Worm (Caenorhabditis elegans) whole organism, L2 larva: ENCODE measurements around the gene W03F9.11.
A peak's percentile ranks its signal among the peaks of the same experiment; 100 is the strongest.

Source experiments
- F13H6.1 ChIP-seq: sonication (generic microtip); optimal IDR thresholded peaks from 2 replicates; lab custom pipeline; 2016; ENCODE audit warnings: missing genetic modification characterization, missing compliant biosample characterization
- R02D3.7 ChIP-seq: fragments of 150-350 bp; optimal IDR thresholded peaks from 2 replicates; lab custom pipeline; 2014; ENCODE audit warnings: missing biosample characterization, missing genetic modification characterization
- Y55F3AM.14 ChIP-seq: fragments of 200-800 bp; sonication (Bioruptor generic); optimal IDR thresholded peaks from 2 replicates; lab custom pipeline; 2018; ENCODE audit warnings: mild to moderate bottlenecking, missing genetic modification characterization, missing compliant biosample characterization
- ZK546.5 ChIP-seq: sonication (generic microtip); optimal IDR thresholded peaks from 2 replicates; lab custom pipeline; 2017; ENCODE audit warnings: missing biosample characterization, missing genetic modification characterization
- aly-2 ChIP-seq: fragments of 150-350 bp; optimal IDR thresholded peaks from 2 replicates; lab custom pipeline; 2014; ENCODE audit warnings: missing biosample characterization, missing genetic modification characterization
- ama-1 ChIP-seq: fragments of 150-350 bp; optimal IDR thresholded peaks from 2 replicates; lab custom pipeline; 2018; ENCODE audit warnings: inconsistent platforms
- blmp-1 ChIP-seq: sonication (generic microtip); optimal IDR thresholded peaks from 2 replicates; lab custom pipeline; 2017; ENCODE audit warnings: missing genetic modification characterization, mild to moderate bottlenecking, missing compliant biosample characterization, antibody characterized with exemption, moderate library complexity; ENCODE audit not compliant: insufficient read depth
- ceh-16 ChIP-seq: fragments of 150-350 bp; optimal IDR thresholded peaks from 2 replicates; lab custom pipeline; 2014; ENCODE audit warnings: missing biosample characterization, missing genetic modification characterization
- crh-2 ChIP-seq: sonication (generic microtip); optimal IDR thresholded peaks from 2 replicates; lab custom pipeline; 2017; ENCODE audit warnings: missing biosample characterization, missing genetic modification characterization
- dmd-4 ChIP-seq: sonication (generic microtip); optimal IDR thresholded peaks from 2 replicates; lab custom pipeline; 2017; ENCODE audit warnings: missing biosample characterization, missing genetic modification characterization
- egl-27 ChIP-seq: sonication (generic microtip); optimal IDR thresholded peaks from 3 replicates; lab custom pipeline; 2017; ENCODE audit warnings: missing biosample characterization, missing genetic modification reagents, missing genetic modification characterization
- elt-1 ChIP-seq: fragments of 150-350 bp; optimal IDR thresholded peaks from 2 replicates; lab custom pipeline; 2014; ENCODE audit warnings: missing biosample characterization, missing genetic modification characterization
- fos-1 ChIP-seq: fragments of 150-350 bp; optimal IDR thresholded peaks from 2 replicates; lab custom pipeline; 2014; ENCODE audit warnings: missing biosample characterization, missing genetic modification characterization
- gmeb-1 ChIP-seq: fragments of 150-350 bp; optimal IDR thresholded peaks from 2 replicates; lab custom pipeline; 2014; ENCODE audit warnings: missing biosample characterization, missing genetic modification characterization
- lin-11 ChIP-seq: fragments of 150-350 bp; sonication (generic microtip); optimal IDR thresholded peaks from 2 replicates; lab custom pipeline; 2014; ENCODE audit warnings: missing biosample characterization, missing genetic modification characterization, inconsistent platforms, mixed read lengths
- lsy-2 ChIP-seq, 2 experiments: fragments of 150-350 bp in 1 of 2; sonication (generic microtip) in 1 of 2; optimal IDR thresholded peaks; 2 replicates each; lab custom pipeline; 2014 to 2017; ENCODE audit warnings: missing biosample characterization in 2 of 2, missing genetic modification characterization in 2 of 2
- mdl-1 ChIP-seq, 2 experiments: fragments of 150-350 bp in 1 of 2; sonication (generic microtip) in 1 of 2; optimal IDR thresholded peaks; 2 replicates each; lab custom pipeline; 2017; ENCODE audit warnings: missing biosample characterization in 2 of 2, missing genetic modification characterization in 2 of 2
- nhr-11 ChIP-seq: fragments of 150-350 bp; optimal IDR thresholded peaks from 2 replicates; lab custom pipeline; 2014; ENCODE audit warnings: missing biosample characterization, missing genetic modification characterization
- nhr-12 ChIP-seq: fragments of 150-350 bp; optimal IDR thresholded peaks from 2 replicates; lab custom pipeline; 2014; ENCODE audit warnings: missing biosample characterization, missing genetic modification characterization
- nhr-129 ChIP-seq: fragments of 150-350 bp; optimal IDR thresholded peaks from 2 replicates; lab custom pipeline; 2014; ENCODE audit warnings: missing biosample characterization, missing genetic modification characterization
- nhr-21 ChIP-seq: fragments of 150-350 bp; optimal IDR thresholded peaks from 2 replicates; lab custom pipeline; 2014; ENCODE audit warnings: missing biosample characterization, missing genetic modification characterization
- nhr-237 ChIP-seq: fragments of 150-350 bp; optimal IDR thresholded peaks from 2 replicates; lab custom pipeline; 2014; ENCODE audit warnings: missing biosample characterization, missing genetic modification characterization
- nhr-25 ChIP-seq: fragments of 150-350 bp; sonication (generic microtip); optimal IDR thresholded peaks from 3 replicates; lab custom pipeline; 2014; ENCODE audit warnings: missing biosample characterization, missing genetic modification characterization
- nhr-6 ChIP-seq: fragments of 150-350 bp; optimal IDR thresholded peaks from 2 replicates; lab custom pipeline; 2014; ENCODE audit warnings: missing biosample characterization, missing genetic modification characterization
- nhr-77 ChIP-seq: fragments of 150-350 bp; optimal IDR thresholded peaks from 2 replicates; lab custom pipeline; 2014; ENCODE audit warnings: missing biosample characterization, missing genetic modification characterization
- peb-1 ChIP-seq: fragments of 150-350 bp; optimal IDR thresholded peaks from 2 replicates; lab custom pipeline; 2014; ENCODE audit warnings: missing biosample characterization, missing genetic modification characterization
- skn-1 ChIP-seq: sonication (generic microtip); optimal IDR thresholded peaks from 2 replicates; lab custom pipeline; 2017; ENCODE audit warnings: missing biosample characterization, missing genetic modification characterization
- sma-9 ChIP-seq, 2 experiments: fragments of 150-350 bp in 1 of 2; sonication (generic microtip) in 1 of 2; optimal IDR thresholded peaks; 2 replicates each; lab custom pipeline; 2014 to 2016; ENCODE audit warnings: missing genetic modification characterization in 2 of 2, mild to moderate bottlenecking in 1 of 2, missing biosample characterization in 1 of 2, missing compliant biosample characterization in 1 of 2, missing genetic modification reagents in 1 of 2, moderate library complexity in 1 of 2
- unc-39 ChIP-seq: fragments of 150-350 bp; optimal IDR thresholded peaks from 2 replicates; lab custom pipeline; 2014; ENCODE audit warnings: missing biosample characterization, missing genetic modification characterization
- unc-62 ChIP-seq: fragments of 150-350 bp; optimal IDR thresholded peaks from 2 replicates; lab custom pipeline; 2014; ENCODE audit warnings: missing biosample characterization, missing genetic modification reagents, missing genetic modification characterization
- zag-1 ChIP-seq: fragments of 150-350 bp; optimal IDR thresholded peaks from 2 replicates; lab custom pipeline; 2014; ENCODE audit warnings: missing biosample characterization, missing genetic modification characterization
- ztf-1 ChIP-seq: fragments of 200-800 bp; sonication (Bioruptor generic); conservative IDR thresholded peaks from 2 replicates; pipeline ENCODE4 v1.3.6; 2022; ENCODE audit warnings: missing genetic modification characterization, missing compliant biosample characterization
- ztf-11 ChIP-seq: sonication (generic microtip); optimal IDR thresholded peaks from 2 replicates; lab custom pipeline; 2017; ENCODE audit warnings: missing biosample characterization, missing genetic modification characterization
- ztf-4 ChIP-seq: fragments of 150-350 bp; optimal IDR thresholded peaks from 2 replicates; lab custom pipeline; 2014; ENCODE audit warnings: missing biosample characterization, missing genetic modification characterization

The W03F9.11 gene

ce11 chrV:155215-155614 lies 14.1 kb upstream of the W03F9.11 start:
- TF ChIP-seq sma-9 (GFP tag; optimal IDR thresholded peaks at IDR 0.05; lab: Kevin White, UChicago) (peak; percentile 84), sma-9 (tag; optimal IDR thresholded peaks at IDR 0.05; lab: Kevin White, UChicago) (no peak), nhr-25 (tag; lab: Kevin White, UChicago) (peak; percentile 25), fos-1 (tag; lab: Kevin White, UChicago) (peak; percentile 73), ztf-1 (no peak), blmp-1 (tag; lab: Kevin White, UChicago) (peak; percentile 19), nhr-21 (tag; lab: Kevin White, UChicago) (peak; percentile 49), mdl-1 (tag; optimal IDR thresholded peaks at IDR 0.05; lab: Kevin White, UChicago) (peak; percentile 82 to 91), crh-2 (tag; lab: Kevin White, UChicago) (peak; percentile 44), peb-1 (tag; lab: Kevin White, UChicago) (no peak), F13H6.1 (peak; percentile 61), nhr-129 (tag; lab: Kevin White, UChicago) (peak; percentile 23), gmeb-1 (peak; percentile 44), ztf-11 (no peak)

- TF ChIP-seq nhr-12 (tag; lab: Kevin White, UChicago) (no peak), ceh-16 (tag; lab: Kevin White, UChicago) (no peak)
Observed at ce11 chrV:153867-154266, 12.7 kb upstream of the W03F9.11 start.

- TF ChIP-seq ztf-4 (tag; lab: Kevin White, UChicago), result no peak
- TF ChIP-seq unc-62 (GFP tag; lab: Kevin White, UChicago), result no peak
- no peak for TF ChIP-seq mdl-1 (tag; optimal IDR thresholded peaks at IDR 0.05; lab: Kevin White, UChicago)
- TF ChIP-seq zag-1, result no peak
- TF ChIP-seq ceh-16 (tag; lab: Kevin White, UChicago), result no peak
- TF ChIP-seq nhr-6 (tag; lab: Kevin White, UChicago), result no peak
- no peak for TF ChIP-seq peb-1 (tag; lab: Kevin White, UChicago)
- TF ChIP-seq nhr-237 (tag; lab: Kevin White, UChicago), result no peak
- TF ChIP-seq sma-9 (GFP tag; optimal IDR thresholded peaks at IDR 0.05; lab: Kevin White, UChicago), result no peak
- no peak for TF ChIP-seq sma-9 (tag; optimal IDR thresholded peaks at IDR 0.05; lab: Kevin White, UChicago)
- TF ChIP-seq lsy-2 (tag; optimal IDR thresholded peaks at IDR 0.05; lab: Kevin White, UChicago), result no peak
- no peak for TF ChIP-seq lin-11 (tag; lab: Kevin White, UChicago)
- TF ChIP-seq elt-1 (tag; lab: Kevin White, UChicago), result no peak
- TF ChIP-seq R02D3.7 (tag; lab: Kevin White, UChicago), result no peak
- TF ChIP-seq dmd-4 (tag; lab: Kevin White, UChicago), result no peak
- TF ChIP-seq egl-27 (tag; lab: Kevin White, UChicago), result no peak
- no peak for TF ChIP-seq ama-1 (lab: Kevin White, UChicago)
- TF ChIP-seq nhr-25 (tag; lab: Kevin White, UChicago), result no peak
- no peak for TF ChIP-seq aly-2 (tag; lab: Kevin White, UChicago)
- no peak for TF ChIP-seq ZK546.5 (tag; lab: Kevin White, UChicago)
Observed at ce11 chrV:152156-152555, 11.0 kb upstream of the W03F9.11 start.

ce11 chrV:151310-151709 lies 10.2 kb upstream of the W03F9.11 start, which contains the start of gene W03F9.4:
Gene W03F9.4, minus strand, starts transcription at chrV:151388.
- no peak for TF ChIP-seq nhr-77 (tag; lab: Kevin White, UChicago)
- no peak for TF ChIP-seq skn-1
- no peak for TF ChIP-seq aly-2 (tag; lab: Kevin White, UChicago)
- peak; percentile 41 for TF ChIP-seq blmp-1 (tag; lab: Kevin White, UChicago)
- TF ChIP-seq crh-2 (tag; lab: Kevin White, UChicago), result no peak
- peak; percentile 57 for TF ChIP-seq fos-1 (tag; lab: Kevin White, UChicago)
- TF ChIP-seq Y55F3AM.14 (GFP tag; lab: Kevin White, UChicago), result no peak
- no peak for TF ChIP-seq R02D3.7 (tag; lab: Kevin White, UChicago)
- no peak for TF ChIP-seq nhr-11
- TF ChIP-seq, all 48 proteins: peak for 2

ce11 chrV:150059-150458 lies 8.9 kb upstream of the W03F9.11 start:
- TF ChIP-seq unc-39 (no peak), skn-1 (no peak), mdl-1 (tag; optimal IDR thresholded peaks at IDR 0.05; lab: Kevin White, UChicago) (no peak), unc-62 (GFP tag; lab: Kevin White, UChicago) (no peak), nhr-21 (tag; lab: Kevin White, UChicago) (no peak)
